Fruit fly (Drosophila melanogaster): ENCODE results near the gene CG13984.

CG13984 gene

DNA sequence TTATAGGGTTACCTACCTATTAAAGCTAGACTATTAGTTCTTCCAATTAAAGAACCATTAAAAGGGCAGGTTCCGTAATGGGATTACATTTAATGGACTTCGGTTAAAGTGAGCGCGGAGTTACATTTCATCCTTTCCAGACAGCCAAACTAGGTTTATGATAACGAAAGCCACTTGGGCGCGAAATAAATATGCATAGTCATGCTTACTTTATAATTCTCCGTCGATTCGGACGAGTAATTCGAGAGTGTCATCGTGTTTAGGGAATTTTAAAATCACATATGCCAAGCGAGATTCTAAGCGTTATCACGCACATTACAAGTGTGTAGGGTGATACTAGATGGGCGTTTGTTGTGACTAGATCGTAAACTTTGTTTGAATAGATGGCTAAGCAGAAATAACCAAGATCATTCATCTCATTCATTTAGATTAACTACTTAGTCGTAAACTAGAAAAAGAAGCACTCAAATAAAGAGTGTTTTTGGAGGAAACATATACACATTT lies 31.7 kb downstream of the CG13984 start:
- no peak for TF ChIP-seq Pif1B (GFP tag; optimal IDR thresholded peaks at IDR 0.05)
- no peak for TF ChIP-seq CG15710 (tag; optimal IDR thresholded peaks at IDR 0.05)
- TF ChIP-seq CG14655 (GFP tag; optimal IDR thresholded peaks at IDR 0.05), result no peak
- no peak for TF ChIP-seq CG4496 (GFP tag; IDR thresholded peaks at IDR 0.05)
- TF ChIP-seq gl (tag; optimal IDR thresholded peaks at IDR 0.05), result no peak
- no peak for TF ChIP-seq Snoo (tag; optimal IDR thresholded peaks at IDR 0.05)
- TF ChIP-seq CG12605 (GFP tag; IDR thresholded peaks at IDR 0.05), result no peak
- no peak for TF ChIP-seq CG13204 (GFP tag; optimal IDR thresholded peaks at IDR 0.05)
- TF ChIP-seq Ets98B (GFP tag; IDR thresholded peaks at IDR 0.05), result no peak

dm6 chr2L:6341246-6341645 lies 32.6 kb downstream of the CG13984 start:
- no peak for TF ChIP-seq D1 (tag; optimal IDR thresholded peaks at IDR 0.05)
- no peak for TF ChIP-seq CG8159 (tag; optimal IDR thresholded peaks at IDR 0.05)
- no peak for TF ChIP-seq CG14655 (GFP tag; optimal IDR thresholded peaks at IDR 0.05)
- no peak for TF ChIP-seq CG10348 (GFP tag; IDR thresholded peaks at IDR 0.05)
- TF ChIP-seq CG15710 (tag; optimal IDR thresholded peaks at IDR 0.05), result no peak
- no peak for TF ChIP-seq rn (GFP tag; IDR thresholded peaks at IDR 0.05)
- no peak for TF ChIP-seq Pif1A (GFP tag; optimal IDR thresholded peaks at IDR 0.05)
- no peak for TF ChIP-seq CG9948 (tag; optimal IDR thresholded peaks at IDR 0.05)
- no peak for TF ChIP-seq Snoo (tag; optimal IDR thresholded peaks at IDR 0.05)
- TF ChIP-seq Ets98B (GFP tag; IDR thresholded peaks at IDR 0.05), result no peak
- TF ChIP-seq EcR (GFP tag; optimal IDR thresholded peaks at IDR 0.05), result no peak

DNA sequence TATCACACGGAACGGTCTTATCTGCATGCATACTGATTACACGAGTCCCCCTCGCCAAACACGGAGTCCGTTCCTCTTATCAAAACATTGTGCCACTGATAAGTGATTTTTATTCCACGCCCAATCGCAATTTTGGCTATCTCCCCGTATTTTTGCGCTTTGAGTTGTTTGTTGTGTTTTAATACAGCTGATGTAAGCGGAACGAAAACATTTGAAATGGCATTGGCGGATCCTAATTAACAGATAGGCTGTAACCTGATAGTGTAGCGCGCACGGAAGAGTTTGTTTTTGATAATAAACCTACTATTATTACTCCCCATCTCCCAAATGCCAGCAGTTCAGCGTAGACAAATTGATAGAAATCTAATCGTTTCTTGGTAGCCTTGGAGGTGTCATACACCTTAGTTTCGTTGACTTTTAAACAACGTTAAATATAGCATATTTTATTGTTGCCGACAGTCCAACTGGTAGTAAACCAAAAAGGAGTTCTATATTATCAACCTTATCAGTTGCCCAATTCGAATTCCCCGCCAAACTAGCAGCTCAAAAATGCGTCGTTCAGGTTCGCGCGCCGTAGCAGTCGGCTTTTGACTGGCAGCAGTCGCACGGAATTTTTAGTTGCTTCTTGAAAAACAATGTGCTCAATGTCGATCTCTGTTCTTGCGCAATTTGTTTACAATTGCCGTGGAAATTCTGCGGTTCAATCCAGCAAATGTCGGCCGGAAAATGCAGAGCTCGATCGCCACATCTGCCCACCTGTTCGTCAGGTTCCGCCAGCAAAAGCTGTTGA lies 34.7 kb downstream of the CG13984 start:
- TF ChIP-seq fd96Ca (GFP tag; IDR thresholded peaks at IDR 0.05) (no peak), CG17806 (tag; optimal IDR thresholded peaks at IDR 0.05) (no peak), CG4496 (GFP tag; IDR thresholded peaks at IDR 0.05) (peak; percentile 59; the same call in 2 of the 3 replicates)

DNA sequence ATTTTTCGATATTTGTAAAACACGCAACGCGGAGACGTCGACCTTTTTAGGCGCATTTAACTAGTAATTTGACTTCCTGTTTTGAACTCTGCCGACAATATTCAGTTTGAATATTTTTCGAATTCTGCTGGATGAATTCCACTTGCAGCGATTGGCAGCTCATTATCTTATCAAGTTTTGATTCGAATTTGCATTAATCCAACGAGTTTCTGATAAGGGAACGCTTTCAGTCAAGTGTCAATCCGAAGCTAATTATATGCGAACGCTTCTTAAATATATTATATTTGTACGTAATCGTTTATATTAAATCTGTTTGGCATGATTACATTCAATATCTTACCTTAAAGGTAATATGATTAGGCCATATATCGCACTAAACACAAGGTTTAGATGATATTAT lies 39.7 kb downstream of the CG13984 start, which contains the start of gene CG9497:
Gene CG9497, minus strand, starts transcription at position 101 of the 400 bp plus-strand sequence.
- no peak for TF ChIP-seq rn (GFP tag; IDR thresholded peaks at IDR 0.05)
- TF ChIP-seq CG8159 (tag; optimal IDR thresholded peaks at IDR 0.05), result no peak
- TF ChIP-seq CG4496 (GFP tag; IDR thresholded peaks at IDR 0.05), result no peak
- no peak for TF ChIP-seq Pif1A (GFP tag; optimal IDR thresholded peaks at IDR 0.05)
- TF ChIP-seq CG13204 (GFP tag; optimal IDR thresholded peaks at IDR 0.05), result no peak
- TF ChIP-seq CG12605 (GFP tag; IDR thresholded peaks at IDR 0.05), result no peak
- no peak for TF ChIP-seq CG34367 (tag; optimal IDR thresholded peaks at IDR 0.05)
- no peak for TF ChIP-seq Snoo (tag; optimal IDR thresholded peaks at IDR 0.05)
- TF ChIP-seq D1 (tag; optimal IDR thresholded peaks at IDR 0.05), result no peak
- TF ChIP-seq CG9948 (tag; optimal IDR thresholded peaks at IDR 0.05), result no peak
- no peak for TF ChIP-seq CG15710 (tag; optimal IDR thresholded peaks at IDR 0.05)
- no peak for TF ChIP-seq CG8301 (tag; optimal IDR thresholded peaks at IDR 0.05)
- no peak for TF ChIP-seq fd96Ca (GFP tag; IDR thresholded peaks at IDR 0.05)
- TF ChIP-seq Ets98B (GFP tag; IDR thresholded peaks at IDR 0.05), result no peak
- no peak for TF ChIP-seq Pif1B (GFP tag; optimal IDR thresholded peaks at IDR 0.05)
- TF ChIP-seq CG17806 (tag; optimal IDR thresholded peaks at IDR 0.05), result no peak
- TF ChIP-seq CG32121 (GFP tag; IDR thresholded peaks at IDR 0.05), result no peak
- no peak for TF ChIP-seq CG10348 (GFP tag; IDR thresholded peaks at IDR 0.05)

DNA sequence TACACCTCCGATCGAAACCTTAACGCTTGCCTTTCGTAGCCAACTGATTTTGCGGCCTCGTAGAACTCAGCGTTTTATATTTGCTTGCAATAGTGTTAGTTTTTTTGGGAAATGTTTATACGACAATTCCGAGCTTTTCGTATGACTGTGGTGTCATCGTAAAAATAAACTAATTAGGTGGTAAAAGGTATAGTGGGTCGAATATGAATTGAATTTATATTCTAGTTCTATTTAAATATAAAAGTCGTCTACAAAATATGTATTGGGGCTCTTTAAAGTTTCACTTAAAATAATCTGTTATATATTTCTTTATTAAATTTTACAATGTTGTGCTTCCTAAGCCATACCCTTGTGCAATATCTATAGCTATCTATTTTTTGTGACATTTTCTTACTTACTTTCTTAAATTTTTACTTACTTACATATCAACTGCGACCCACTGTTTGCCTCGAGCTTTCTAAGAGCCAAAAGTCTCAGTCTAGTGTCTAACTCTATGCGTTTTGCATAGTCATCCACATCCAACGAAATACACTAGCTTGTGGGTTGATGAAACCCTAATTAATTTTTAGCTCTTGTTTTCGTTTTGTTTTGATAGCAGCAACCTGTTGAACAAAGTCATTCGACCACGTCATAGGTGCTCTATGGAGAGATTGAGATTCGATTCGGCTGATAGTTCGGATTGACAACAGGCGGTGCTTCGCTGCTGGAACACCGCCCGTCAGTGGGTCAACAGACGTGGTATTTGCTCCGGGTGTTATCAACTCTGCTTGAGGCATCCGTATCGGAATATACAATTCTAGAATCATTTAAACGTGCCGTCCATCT lies 42.6 kb downstream of the CG13984 start, which contains the start of gene CG9498:
Gene CG9498, minus strand, starts transcription at position 51 of the 825 bp plus-strand sequence.
- TF ChIP-seq EcR (GFP tag; optimal IDR thresholded peaks at IDR 0.05) (no peak), fd96Ca (GFP tag; IDR thresholded peaks at IDR 0.05) (no peak), gl (tag; optimal IDR thresholded peaks at IDR 0.05) (no peak), rn (GFP tag; IDR thresholded peaks at IDR 0.05) (no peak), D1 (tag; optimal IDR thresholded peaks at IDR 0.05) (no peak), CG13204 (GFP tag; optimal IDR thresholded peaks at IDR 0.05) (no peak), CG15710 (tag; optimal IDR thresholded peaks at IDR 0.05) (no peak), CG32121 (GFP tag; IDR thresholded peaks at IDR 0.05) (no peak), CG17806 (tag; optimal IDR thresholded peaks at IDR 0.05) (no peak), CG4496 (GFP tag; IDR thresholded peaks at IDR 0.05) (no peak), CG34367 (tag; optimal IDR thresholded peaks at IDR 0.05) (no peak), CG8301 (tag; optimal IDR thresholded peaks at IDR 0.05) (no peak), CG10348 (GFP tag; IDR thresholded peaks at IDR 0.05) (no peak), Ets98B (GFP tag; IDR thresholded peaks at IDR 0.05) (no peak), CG12605 (GFP tag; IDR thresholded peaks at IDR 0.05) (no peak), Pif1A (GFP tag; optimal IDR thresholded peaks at IDR 0.05) (no peak), CG8159 (tag; optimal IDR thresholded peaks at IDR 0.05) (no peak), CG14655 (GFP tag; optimal IDR thresholded peaks at IDR 0.05) (no peak)

DNA sequence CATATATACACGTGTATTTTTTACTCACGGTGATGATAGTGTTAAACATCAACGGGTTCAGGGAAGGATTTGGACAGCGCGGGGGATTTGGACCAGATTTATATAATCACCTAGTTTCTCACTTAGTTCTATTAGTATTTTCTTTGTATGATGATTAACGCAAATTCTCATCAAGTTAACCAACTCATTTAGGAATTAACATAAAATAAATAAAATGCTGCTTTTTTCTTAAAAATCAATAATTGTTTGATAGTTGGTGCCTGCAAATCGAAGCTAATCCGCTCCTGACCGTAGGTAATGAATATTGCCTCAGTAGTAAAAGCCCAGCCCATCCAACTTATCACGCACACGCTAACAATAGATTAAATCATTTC lies 43.2 kb downstream of the CG13984 start:
- TF ChIP-seq CG32121 (GFP tag; IDR thresholded peaks at IDR 0.05) (no peak), Snoo (tag; optimal IDR thresholded peaks at IDR 0.05) (no peak), Pif1A (GFP tag; optimal IDR thresholded peaks at IDR 0.05) (no peak), EcR (GFP tag; optimal IDR thresholded peaks at IDR 0.05) (no peak), CG15710 (tag; optimal IDR thresholded peaks at IDR 0.05) (peak; percentile 14), CG8301 (tag; optimal IDR thresholded peaks at IDR 0.05) (no peak), CG12605 (GFP tag; IDR thresholded peaks at IDR 0.05) (no peak), fd96Ca (GFP tag; IDR thresholded peaks at IDR 0.05) (0 out of 3 replicates have a peak, but pooled peaks have one; percentile 36), CG10348 (GFP tag; IDR thresholded peaks at IDR 0.05) (no peak), Pif1B (GFP tag; optimal IDR thresholded peaks at IDR 0.05) (no peak), CG4496 (GFP tag; IDR thresholded peaks at IDR 0.05) (no peak; the same call in 2 of the 3 replicates), CG17806 (tag; optimal IDR thresholded peaks at IDR 0.05) (no peak), CG13204 (GFP tag; optimal IDR thresholded peaks at IDR 0.05) (no peak), rn (GFP tag; IDR thresholded peaks at IDR 0.05) (no peak), CG8159 (tag; optimal IDR thresholded peaks at IDR 0.05) (peak; percentile 38), gl (tag; optimal IDR thresholded peaks at IDR 0.05) (no peak), Ets98B (GFP tag; IDR thresholded peaks at IDR 0.05) (peak; percentile 24; the same call in 1 of the 2 replicates), CG34367 (tag; optimal IDR thresholded peaks at IDR 0.05) (no peak), D1 (tag; optimal IDR thresholded peaks at IDR 0.05) (no peak), CG9948 (tag; optimal IDR thresholded peaks at IDR 0.05) (no peak), CG14655 (GFP tag; optimal IDR thresholded peaks at IDR 0.05) (no peak)
